Worm (Caenorhabditis elegans) whole organism, L4/young adult: ENCODE results near the gene Y60A9.1.

Experiments
- dao-5 ChIP-seq: sonication (generic microtip); optimal IDR thresholded peaks from 2 replicates; lab custom pipeline; 2016; ENCODE audit warnings: missing genotype, missing genetic modification characterization, moderate library complexity, missing compliant biosample characterization
- him-1 ChIP-seq: sonication (generic microtip); optimal IDR thresholded peaks from 2 replicates; lab custom pipeline; 2016; ENCODE audit warnings: missing genotype, missing genetic modification reagents, missing genetic modification characterization, missing compliant biosample characterization

DNA sequence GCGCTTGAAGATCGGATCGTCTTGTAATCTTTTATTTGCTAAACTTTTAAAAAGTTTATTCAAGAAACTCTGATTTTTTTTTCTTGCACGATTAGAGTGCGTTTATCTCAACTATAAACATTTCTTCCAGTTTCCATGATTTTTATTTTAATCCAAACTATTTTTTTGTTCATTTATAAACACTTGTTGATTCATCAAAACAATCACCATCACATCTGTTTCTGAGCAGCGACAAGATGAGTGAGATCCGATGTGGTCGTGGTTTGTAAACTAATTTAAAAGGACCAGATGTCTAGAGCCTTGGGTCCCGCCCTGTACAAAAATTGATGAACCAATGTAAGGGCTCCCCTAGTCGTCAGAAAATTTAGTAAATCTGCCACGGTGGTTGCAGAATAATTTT is 6.1 kb upstream of the Y60A9.1 start:
- TF ChIP-seq him-1: no peak
- no peak for TF ChIP-seq dao-5 (tag; lab: Kevin White, UChicago)
